Worm (Caenorhabditis elegans) whole organism, L1 larva: ENCODE measurements around the gene F01D5.6.

Experiments used
- elt-3 ChIP-seq, 6 experiments: fragments of 150-350 bp in 1 of 6; sonication (generic microtip); optimal IDR thresholded peaks; 2 replicates each; lab custom pipeline; 2017 to 2018; ENCODE audit warnings: missing biosample characterization in 6 of 6, missing genetic modification characterization in 6 of 6, inconsistent platforms in 1 of 6
- fkh-8 ChIP-seq: sonication (generic microtip); optimal IDR thresholded peaks from 2 replicates; lab custom pipeline; 2016; ENCODE audit warnings: mild to moderate bottlenecking, missing genetic modification characterization, missing compliant biosample characterization
- lin-14 ChIP-seq: fragments of 200-800 bp; sonication (Bioruptor generic); optimal IDR thresholded peaks from 2 replicates; lab custom pipeline; 2018; ENCODE audit warnings: mild to moderate bottlenecking, missing genetic modification characterization, moderate library complexity, missing compliant biosample characterization
- pax-3 ChIP-seq: fragments of 200-800 bp; sonication (Bioruptor generic); optimal IDR thresholded peaks from 2 replicates; lab custom pipeline; 2018; ENCODE audit warnings: mild to moderate bottlenecking, missing genetic modification characterization, moderate library complexity, missing compliant biosample characterization
- pqm-1 ChIP-seq: sonication (generic microtip); optimal IDR thresholded peaks from 3 replicates; lab custom pipeline; 2017; ENCODE audit warnings: missing biosample characterization, missing genetic modification characterization

ce11 chrII:13968979-13969378 lies 37.3 kb upstream of the F01D5.6 start, which contains the start of gene sre-43:
- TF ChIP-seq lin-14 (GFP tag; lab: Kevin White, UChicago): no peak
- TF ChIP-seq fkh-8 (tag; lab: Kevin White, UChicago): no peak
- TF ChIP-seq pqm-1: no peak
- no peak for TF ChIP-seq pax-3 (tag; lab: Kevin White, UChicago)
- no peak for TF ChIP-seq elt-3 (tag; optimal IDR thresholded peaks at IDR 0.05; lab: Kevin White, UChicago)
